Worm (Caenorhabditis elegans): ENCODE measurements around the gene lmd-3.

lmd-3 gene

ce11 chrV:8415113-8415530 is 29.5 kb downstream of the lmd-3 start:
- TF ChIP-seq tbx-37 (GFP tag; conservative IDR thresholded peaks at IDR 0.05): no peak
- TF ChIP-seq scrt-1 (GFP tag; IDR thresholded peaks at IDR 0.05): no peak
- no peak for TF ChIP-seq hnd-1 (tag; optimal IDR thresholded peaks at IDR 0.05)
- TF ChIP-seq flt-1 (GFP tag; IDR thresholded peaks at IDR 0.05): no peak
- TF ChIP-seq hmbx-1 (tag; optimal IDR thresholded peaks at IDR 0.05): no peak
- no peak for TF ChIP-seq ceh-13 (GFP tag; optimal IDR thresholded peaks at IDR 0.05)
- no peak for TF ChIP-seq ama-1 (optimal IDR thresholded peaks at IDR 0.05)
- no peak for TF ChIP-seq hmg-4 (GFP tag; optimal IDR thresholded peaks at IDR 0.05)
- TF ChIP-seq B0310.2 (tag; optimal IDR thresholded peaks at IDR 0.05): no peak
- TF ChIP-seq sea-1 (GFP tag; conservative IDR thresholded peaks at IDR 0.05): no peak
- no peak for TF ChIP-seq tra-4 (tag; optimal IDR thresholded peaks at IDR 0.05)
- TF ChIP-seq ets-7 (tag; optimal IDR thresholded peaks at IDR 0.05): no peak
- no peak for TF ChIP-seq F13C5.2 (tag; optimal IDR thresholded peaks at IDR 0.05)

DNA sequence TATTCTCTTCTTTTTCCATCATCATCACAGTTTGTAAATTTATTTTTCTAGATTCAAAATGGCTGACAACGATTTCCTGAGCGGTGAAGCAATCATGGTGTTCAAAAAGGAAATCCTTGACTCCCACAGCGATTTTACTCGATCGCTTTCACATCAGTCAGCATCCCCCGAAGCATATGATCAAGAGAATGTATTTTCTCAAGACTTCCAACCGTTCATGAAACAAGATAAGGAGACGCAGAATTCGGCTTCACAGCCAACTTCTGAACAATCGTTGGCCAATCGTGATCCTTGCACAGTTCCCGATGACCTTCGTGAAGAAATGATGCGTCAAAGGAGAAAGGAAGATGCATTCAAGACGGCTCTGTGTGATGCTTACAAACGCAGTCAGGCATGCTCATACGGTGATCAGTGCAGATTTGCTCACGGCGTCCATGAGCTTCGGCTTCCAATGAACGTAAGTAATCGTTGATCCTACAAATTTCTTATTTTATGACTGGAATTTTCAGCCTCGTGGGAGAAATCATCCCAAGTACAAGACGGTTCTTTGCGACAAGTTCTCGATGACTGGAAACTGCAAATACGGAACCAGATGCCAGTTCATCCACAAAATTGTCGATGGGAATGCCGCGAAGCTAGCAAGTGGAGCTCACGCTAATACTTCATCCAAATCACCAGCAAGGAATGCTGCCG is 30.4 kb downstream of the lmd-3 start, which contains the start of gene pos-1:
Gene pos-1 (plus strand): TSS at position 51 of the 693 bp plus-strand sequence.
- TF ChIP-seq aly-1 (tag; optimal IDR thresholded peaks at IDR 0.05) (no peak), F13C5.2 (tag; optimal IDR thresholded peaks at IDR 0.05) (no peak), B0310.2 (tag; optimal IDR thresholded peaks at IDR 0.05) (no peak), tbx-37 (GFP tag; conservative IDR thresholded peaks at IDR 0.05) (no peak), hmg-4 (GFP tag; optimal IDR thresholded peaks at IDR 0.05) (no peak), tbx-11 (GFP tag; IDR thresholded peaks at IDR 0.05) (no peak), pes-1 (GFP tag; IDR thresholded peaks at IDR 0.05) (no peak), ceh-13 (GFP tag; optimal IDR thresholded peaks at IDR 0.05) (no peak), hnd-1 (tag; optimal IDR thresholded peaks at IDR 0.05) (no peak)

ce11 chrV:8413432-8414021 is 31.1 kb downstream of the lmd-3 start, which contains the start of gene vha-18:
vha-18 (minus strand) TSS chrV:8413482.
- no peak for TF ChIP-seq hmbx-1 (tag; optimal IDR thresholded peaks at IDR 0.05)
- TF ChIP-seq hmg-4 (GFP tag; optimal IDR thresholded peaks at IDR 0.05): no peak
- TF ChIP-seq tbx-11 (GFP tag; IDR thresholded peaks at IDR 0.05): no peak
- TF ChIP-seq flt-1 (GFP tag; IDR thresholded peaks at IDR 0.05): no peak
- no peak for TF ChIP-seq tbx-37 (GFP tag; conservative IDR thresholded peaks at IDR 0.05)
- no peak for TF ChIP-seq ets-7 (tag; optimal IDR thresholded peaks at IDR 0.05)
- no peak for TF ChIP-seq aly-1 (tag; optimal IDR thresholded peaks at IDR 0.05)
- no peak for TF ChIP-seq B0310.2 (tag; optimal IDR thresholded peaks at IDR 0.05)
- TF ChIP-seq sea-1 (GFP tag; conservative IDR thresholded peaks at IDR 0.05): no peak
- TF ChIP-seq hnd-1 (tag; optimal IDR thresholded peaks at IDR 0.05): no peak
- TF ChIP-seq pes-1 (GFP tag; IDR thresholded peaks at IDR 0.05): no peak

ce11 chrV:8410406-8410805 is 34.2 kb downstream of the lmd-3 start, which contains the start of gene F52E1.2:
F52E1.2 (plus strand) TSS chrV:8410595.
- TF ChIP-seq tra-4 (tag; optimal IDR thresholded peaks at IDR 0.05) (no peak), aly-1 (tag; optimal IDR thresholded peaks at IDR 0.05) (no peak), ceh-36 (tag; optimal IDR thresholded peaks at IDR 0.05) (no peak), hnd-1 (tag; optimal IDR thresholded peaks at IDR 0.05) (no peak), F13C5.2 (tag; optimal IDR thresholded peaks at IDR 0.05) (no peak)

ce11 chrV:8409594-8409993 is 35.0 kb downstream of the lmd-3 start:
- TF ChIP-seq ets-7 (tag; optimal IDR thresholded peaks at IDR 0.05) (no peak), sea-1 (GFP tag; conservative IDR thresholded peaks at IDR 0.05) (no peak), scrt-1 (GFP tag; IDR thresholded peaks at IDR 0.05) (no peak), hmbx-1 (tag; optimal IDR thresholded peaks at IDR 0.05) (no peak), flt-1 (GFP tag; IDR thresholded peaks at IDR 0.05) (no peak), tbx-37 (GFP tag; conservative IDR thresholded peaks at IDR 0.05) (no peak), B0310.2 (tag; optimal IDR thresholded peaks at IDR 0.05) (no peak), F13C5.2 (tag; optimal IDR thresholded peaks at IDR 0.05) (no peak), ceh-13 (GFP tag; optimal IDR thresholded peaks at IDR 0.05) (no peak), hmg-4 (GFP tag; optimal IDR thresholded peaks at IDR 0.05) (no peak), hnd-1 (tag; optimal IDR thresholded peaks at IDR 0.05) (no peak), tbx-11 (GFP tag; IDR thresholded peaks at IDR 0.05) (no peak), ama-1 (optimal IDR thresholded peaks at IDR 0.05) (no peak), tra-4 (tag; optimal IDR thresholded peaks at IDR 0.05) (no peak), aly-1 (tag; optimal IDR thresholded peaks at IDR 0.05) (no peak), ceh-36 (tag; optimal IDR thresholded peaks at IDR 0.05) (no peak)

DNA sequence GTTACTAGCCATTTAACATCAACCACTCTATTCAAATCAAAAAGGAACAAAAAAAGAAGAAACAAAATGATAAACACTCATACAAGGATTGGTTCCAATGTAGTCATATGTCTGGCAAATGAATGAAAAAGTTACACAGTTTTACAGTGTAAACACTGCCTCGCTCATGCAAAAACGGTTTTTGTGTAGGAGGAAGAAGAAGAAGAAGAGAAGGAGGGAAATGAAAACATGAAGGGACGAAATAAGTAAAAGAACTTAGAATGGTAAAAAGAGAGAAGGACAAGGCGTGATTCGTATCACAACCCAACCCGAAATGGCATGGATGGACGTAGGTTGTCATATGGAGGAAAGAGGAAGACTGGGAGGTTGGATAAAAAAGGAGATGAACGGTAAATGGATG is 37.7 kb downstream of the lmd-3 start:
- no peak for TF ChIP-seq F13C5.2 (tag; optimal IDR thresholded peaks at IDR 0.05)
- TF ChIP-seq hmbx-1 (tag; optimal IDR thresholded peaks at IDR 0.05): no peak
- TF ChIP-seq tbx-37 (GFP tag; conservative IDR thresholded peaks at IDR 0.05): no peak
- no peak for TF ChIP-seq scrt-1 (GFP tag; IDR thresholded peaks at IDR 0.05)
- TF ChIP-seq ama-1 (optimal IDR thresholded peaks at IDR 0.05): no peak
- TF ChIP-seq tbx-11 (GFP tag; IDR thresholded peaks at IDR 0.05): no peak
- TF ChIP-seq ceh-13 (GFP tag; optimal IDR thresholded peaks at IDR 0.05): no peak
- no peak for TF ChIP-seq aly-1 (tag; optimal IDR thresholded peaks at IDR 0.05)

ce11 chrV:8406155-8406554 is 38.5 kb downstream of the lmd-3 start:
- TF ChIP-seq tbx-37 (GFP tag; conservative IDR thresholded peaks at IDR 0.05) (no peak), hmbx-1 (tag; optimal IDR thresholded peaks at IDR 0.05) (no peak), ceh-13 (GFP tag; optimal IDR thresholded peaks at IDR 0.05) (no peak), pes-1 (GFP tag; IDR thresholded peaks at IDR 0.05) (no peak), sea-1 (GFP tag; conservative IDR thresholded peaks at IDR 0.05) (no peak), ets-7 (tag; optimal IDR thresholded peaks at IDR 0.05) (no peak), tra-4 (tag; optimal IDR thresholded peaks at IDR 0.05) (no peak), aly-1 (tag; optimal IDR thresholded peaks at IDR 0.05) (no peak), F13C5.2 (tag; optimal IDR thresholded peaks at IDR 0.05) (no peak), B0310.2 (tag; optimal IDR thresholded peaks at IDR 0.05) (no peak), flt-1 (GFP tag; IDR thresholded peaks at IDR 0.05) (no peak), tbx-11 (GFP tag; IDR thresholded peaks at IDR 0.05) (no peak), ama-1 (optimal IDR thresholded peaks at IDR 0.05) (no peak), ceh-36 (tag; optimal IDR thresholded peaks at IDR 0.05) (no peak), hnd-1 (tag; optimal IDR thresholded peaks at IDR 0.05) (no peak), scrt-1 (GFP tag; IDR thresholded peaks at IDR 0.05) (no peak), hmg-4 (GFP tag; optimal IDR thresholded peaks at IDR 0.05) (no peak)
